Worm (Caenorhabditis elegans) whole organism, L4 larva: Measurements from ENCODE around the gene T28D9.1.
A peak's percentile ranks its signal among the peaks of the same experiment; 100 is the strongest.

ENCODE experiments used
- T20F7.1 ChIP-seq: fragments of 200-800 bp; sonication (Bioruptor generic); optimal IDR thresholded peaks from 2 replicates; lab custom pipeline; 2018; ENCODE audit warnings: mild to moderate bottlenecking, missing genetic modification characterization, missing compliant biosample characterization
- Y75B8A.6 ChIP-seq: fragments of 200-800 bp; sonication (Bioruptor generic); IDR thresholded peaks from 2 replicates; pipeline ENCODE4 v1.3.6; 2022; ENCODE audit warnings: missing genetic modification reagents, missing genetic modification characterization, missing compliant biosample characterization
- ceh-28 ChIP-seq: fragments of 150-350 bp; optimal IDR thresholded peaks from 2 replicates; lab custom pipeline; 2014; ENCODE audit warnings: missing biosample characterization, missing genetic modification reagents, missing genetic modification characterization
- ces-1 ChIP-seq: fragments of 150-350 bp; sonication (generic microtip); optimal IDR thresholded peaks from 4 replicates; lab custom pipeline; 2014; ENCODE audit warnings: missing biosample characterization, missing genetic modification reagents, missing genetic modification characterization
- daf-16 ChIP-seq, 3 experiments: sonication (generic microtip); optimal IDR thresholded peaks; 2 replicates each; lab custom pipeline; 2016 to 2017; ENCODE audit warnings: missing genetic modification characterization in 3 of 3, missing genetic modification reagents in 3 of 3, mild to moderate bottlenecking in 2 of 3, missing compliant biosample characterization in 2 of 3, missing biosample characterization in 1 of 3, moderate library complexity in 1 of 3
- dmd-8 ChIP-seq: fragments of 200-800 bp; sonication (Bioruptor generic); IDR thresholded peaks from 2 replicates; pipeline ENCODE4 v1.3.6; 2022; ENCODE audit warnings: missing genetic modification characterization, missing compliant biosample characterization
- dpl-1 ChIP-seq: fragments of 150-350 bp; optimal IDR thresholded peaks from 2 replicates; lab custom pipeline; 2014; ENCODE audit warnings: missing biosample characterization, missing genetic modification reagents, missing genetic modification characterization
- fos-1 ChIP-seq: fragments of 150-350 bp; optimal IDR thresholded peaks from 2 replicates; lab custom pipeline; 2014; ENCODE audit warnings: missing biosample characterization, missing genetic modification characterization
- hlh-30 ChIP-seq: sonication (generic microtip); optimal IDR thresholded peaks from 2 replicates; lab custom pipeline; 2017; ENCODE audit warnings: antibody characterized with exemption, mild to moderate bottlenecking, missing genetic modification characterization, missing compliant biosample characterization; ENCODE audit not compliant: insufficient read depth
- hmg-1.1 ChIP-seq: fragments of 200-800 bp; sonication (Bioruptor generic); IDR thresholded peaks from 2 replicates; pipeline ENCODE4 v1.3.6; 2022; ENCODE audit warnings: missing genetic modification reagents, missing genetic modification characterization, missing compliant biosample characterization
- lin-15B ChIP-seq: fragments of 150-350 bp; sonication (generic microtip); optimal IDR thresholded peaks from 3 replicates; lab custom pipeline; 2014; ENCODE audit warnings: missing biosample characterization, missing genetic modification characterization
- lin-38 ChIP-seq: fragments of 200-800 bp; sonication (Bioruptor generic); IDR thresholded peaks from 2 replicates; pipeline ENCODE4 v1.3.6; 2022; ENCODE audit warnings: missing genetic modification reagents, missing genetic modification characterization, missing compliant biosample characterization
- lsy-2 ChIP-seq, 2 experiments: fragments of 150-350 bp in 1 of 2; sonication (generic microtip) in 1 of 2; optimal IDR thresholded peaks; 2 replicates each; lab custom pipeline; 2014 to 2017; ENCODE audit warnings: missing biosample characterization in 2 of 2, missing genetic modification characterization in 2 of 2
- madf-5 ChIP-seq, 2 experiments: fragments of 200-800 bp; sonication (Bioruptor generic); IDR thresholded peaks; 2 replicates each; pipeline ENCODE4 v1.3.6; 2022; ENCODE audit warnings: missing compliant biosample characterization in 2 of 2, missing genetic modification characterization in 2 of 2
- madf-9 ChIP-seq: fragments of 200-800 bp; sonication (Bioruptor generic); conservative IDR thresholded peaks from 2 replicates; pipeline ENCODE4 v1.3.6; 2022; ENCODE audit warnings: missing genetic modification reagents, missing genetic modification characterization, missing compliant biosample characterization
- mdl-1 ChIP-seq, 2 experiments: fragments of 150-350 bp in 1 of 2; sonication (generic microtip) in 1 of 2; optimal IDR thresholded peaks; 2 replicates each; lab custom pipeline; 2014 to 2017; ENCODE audit warnings: missing biosample characterization in 2 of 2, missing genetic modification characterization in 2 of 2
- mdt-29 ChIP-seq: fragments of 200-800 bp; sonication (Bioruptor generic); IDR thresholded peaks from 2 replicates; pipeline ENCODE4 v1.3.6; 2022; ENCODE audit warnings: missing genetic modification reagents, missing genetic modification characterization, missing compliant biosample characterization
- mxl-3 ChIP-seq: fragments of 200-800 bp; sonication (Bioruptor generic); optimal IDR thresholded peaks from 2 replicates; lab custom pipeline; 2018; ENCODE audit warnings: mild to moderate bottlenecking, missing genetic modification characterization, missing compliant biosample characterization
- nhr-102 ChIP-seq: sonication (generic microtip); optimal IDR thresholded peaks from 2 replicates; lab custom pipeline; 2016; ENCODE audit warnings: mild to moderate bottlenecking, missing genetic modification characterization, moderate library complexity, missing compliant biosample characterization
- nhr-11 ChIP-seq: fragments of 150-350 bp; optimal IDR thresholded peaks from 2 replicates; lab custom pipeline; 2014; ENCODE audit warnings: missing biosample characterization, missing genetic modification characterization
- nhr-111 ChIP-seq: fragments of 200-800 bp; sonication (Bioruptor generic); optimal IDR thresholded peaks from 2 replicates; lab custom pipeline; 2018; ENCODE audit warnings: mild to moderate bottlenecking, missing genetic modification characterization, missing compliant biosample characterization
- nhr-41 ChIP-seq: fragments of 200-800 bp; sonication (Bioruptor generic); IDR thresholded peaks from 2 replicates; pipeline ENCODE4 v1.3.6; 2022; ENCODE audit warnings: missing genetic modification reagents, missing genetic modification characterization, missing compliant biosample characterization
- nhr-6 ChIP-seq: fragments of 150-350 bp; optimal IDR thresholded peaks from 2 replicates; lab custom pipeline; 2014; ENCODE audit warnings: missing biosample characterization, missing genetic modification characterization
- nhr-77 ChIP-seq: fragments of 150-350 bp; optimal IDR thresholded peaks from 2 replicates; lab custom pipeline; 2014; ENCODE audit warnings: missing biosample characterization, missing genetic modification characterization
- pha-4 ChIP-seq, 2 experiments: fragments of 150-350 bp in 1 of 2; fragments of 200-800 bp in 1 of 2; sonication (Bioruptor generic) in 1 of 2; IDR thresholded peaks in 1 of 2; optimal IDR thresholded peaks in 1 of 2; 2 replicates each; pipeline versions ENCODE4 v1.3.6 to Lab custom; 2014 to 2022; ENCODE audit warnings: missing genetic modification characterization in 2 of 2, missing genetic modification reagents in 2 of 2, missing biosample characterization in 1 of 2, missing compliant biosample characterization in 1 of 2
- pqm-1 ChIP-seq: sonication (generic microtip); optimal IDR thresholded peaks from 2 replicates; lab custom pipeline; 2017; ENCODE audit warnings: missing biosample characterization, missing genetic modification characterization
- rbr-2 ChIP-seq: sonication (generic microtip); optimal IDR thresholded peaks from 2 replicates; lab custom pipeline; 2016; ENCODE audit warnings: missing genotype, missing genetic modification characterization, missing compliant biosample characterization
- saeg-2 ChIP-seq: fragments of 200-800 bp; sonication (Bioruptor generic); IDR thresholded peaks from 2 replicates; pipeline ENCODE4 v1.3.6; 2022; ENCODE audit warnings: missing genetic modification reagents, missing genetic modification characterization, missing compliant biosample characterization
- tra-1 ChIP-seq: fragments of 200-800 bp; sonication (Bioruptor generic); IDR thresholded peaks from 2 replicates; pipeline ENCODE4 v1.3.6; 2022; ENCODE audit warnings: missing genetic modification reagents, missing genetic modification characterization, missing compliant biosample characterization
- unc-62 ChIP-seq, 3 experiments: fragments of 150-350 bp in 1 of 3; sonication (generic microtip); optimal IDR thresholded peaks in 2 of 3; peaks in 1 of 3; 1 replicate in 1 of 3; 2 replicates in 2 of 3; lab custom pipeline; 2014 to 2017; ENCODE audit warnings: missing biosample characterization in 3 of 3, missing genetic modification characterization in 3 of 3, missing genetic modification reagents in 3 of 3, missing genotype in 1 of 3

Gene T28D9.1

DNA sequence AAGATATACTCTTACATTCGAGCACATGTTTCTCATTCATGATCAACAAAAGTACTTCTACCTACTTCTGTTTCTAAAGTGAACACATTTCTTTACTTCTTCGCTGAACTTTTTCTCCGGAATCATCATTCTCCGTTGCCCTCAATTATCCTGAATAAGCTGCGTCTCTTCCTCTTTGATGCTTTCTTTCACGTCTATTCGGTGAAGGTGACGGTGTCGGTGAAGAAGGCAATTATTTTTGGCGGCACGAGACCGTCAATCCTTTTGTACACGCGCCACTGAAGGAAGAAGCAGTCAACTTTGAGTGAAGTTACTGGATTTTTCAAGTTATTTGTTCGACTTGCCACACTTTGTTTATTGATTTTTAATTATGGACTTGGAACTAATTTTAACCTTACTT is 39.3 kb downstream of the T28D9.1 start, which contains the start of gene abch-1:
TSS of gene abch-1 (minus strand) at position 101 of the 400 bp plus-strand sequence.
- TF ChIP-seq lsy-2 (tag; optimal IDR thresholded peaks at IDR 0.05; lab: Kevin White, UChicago) (no peak), fos-1 (tag; lab: Kevin White, UChicago) (no peak), tra-1 (GFP tag; lab: Robert Waterston, UW) (no peak), lin-15B (tag; lab: Kevin White, UChicago) (no peak), madf-9 (GFP tag; lab: Robert Waterston, UW) (no peak), nhr-77 (tag; lab: Kevin White, UChicago) (no peak), hmg-1.1 (GFP tag; lab: Robert Waterston, UW) (no peak), pha-4 (GFP tag; IDR thresholded peaks at IDR 0.05; lab: Robert Waterston, UW) (no peak), pha-4 (tag; optimal IDR thresholded peaks at IDR 0.05; lab: Kevin White, UChicago) (no peak), dmd-8 (GFP tag; lab: Robert Waterston, UW) (no peak), daf-16 (GFP tag; optimal IDR thresholded peaks at IDR 0.05; lab: Kevin White, UChicago) (no peak), daf-16 (tag; optimal IDR thresholded peaks at IDR 0.05; lab: Kevin White, UChicago) (no peak), mdt-29 (GFP tag; lab: Robert Waterston, UW) (no peak), ceh-28 (tag; lab: Kevin White, UChicago) (no peak), Y75B8A.6 (GFP tag; lab: Robert Waterston, UW) (no peak), nhr-102 (tag; lab: Kevin White, UChicago) (no peak), pqm-1 (tag; lab: Kevin White, UChicago) (no peak), madf-5 (GFP tag; IDR thresholded peaks at IDR 0.05; lab: Robert Waterston, UW) (no peak), mxl-3 (GFP tag; lab: Kevin White, UChicago) (no peak)

DNA sequence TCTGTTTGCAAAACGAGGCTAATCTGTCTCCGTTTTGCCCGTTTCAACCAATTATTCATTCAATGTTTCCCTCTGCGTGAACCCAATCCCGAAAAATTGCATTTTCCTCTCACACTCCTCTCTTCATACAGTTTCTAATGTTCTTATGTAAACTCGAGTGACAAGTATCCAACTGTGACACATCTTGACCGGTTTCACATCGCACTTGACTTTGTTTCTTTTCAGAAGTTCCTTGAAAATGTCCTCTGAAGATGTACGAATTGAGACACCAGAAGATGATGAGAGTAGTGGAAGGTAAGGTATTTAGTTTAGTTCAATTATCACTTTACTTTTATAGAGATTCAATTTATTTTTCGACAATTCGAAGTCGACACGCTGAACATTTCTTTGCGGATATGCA is 39.7 kb downstream of the T28D9.1 start, which contains the start of gene abcx-1:
TSS of gene abcx-1 (plus strand) at position 224 of the 400 bp plus-strand sequence.
- TF ChIP-seq nhr-41 (GFP tag; lab: Robert Waterston, UW) (no peak), unc-62 (GFP tag; optimal IDR thresholded peaks at IDR 0.05 in 1 of 2; lab: Kevin White, UChicago) (peak in 1 of 2 experiments; percentile 91), unc-62 (tag; optimal IDR thresholded peaks at IDR 0.05; lab: Kevin White, UChicago) (no peak)
- TF ChIP-seq, all 104 proteins: peak for 1

DNA sequence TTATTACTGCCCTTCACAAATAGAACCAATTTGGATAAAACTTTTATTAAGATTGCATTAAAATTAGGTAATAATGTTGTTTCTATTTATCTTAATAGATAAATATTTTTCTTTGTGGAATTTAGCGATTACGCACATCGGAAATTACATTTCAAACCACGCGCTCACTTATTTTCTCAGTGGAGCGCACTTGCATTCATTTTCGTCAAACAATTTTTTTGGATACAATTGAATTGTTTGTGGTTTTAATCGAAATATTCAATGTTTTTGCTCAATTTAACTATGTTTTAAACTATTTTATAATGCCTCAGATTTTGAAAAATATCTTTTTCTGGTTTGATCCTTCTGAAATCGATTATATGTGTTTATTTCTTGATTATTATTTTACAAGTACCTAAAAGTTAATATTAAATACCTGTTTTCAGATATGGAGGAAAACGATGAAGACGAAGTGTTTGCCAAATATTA is 43.8 kb downstream of the T28D9.1 start, which contains the start of gene utp-20:
TSS of gene utp-20 (plus strand) at position 418 of the 468 bp plus-strand sequence.
- TF ChIP-seq T20F7.1 (GFP tag; lab: Kevin White, UChicago) (peak; percentile 46), tra-1 (GFP tag; lab: Robert Waterston, UW) (no peak), mdl-1 (tag; optimal IDR thresholded peaks at IDR 0.05; lab: Kevin White, UChicago) (peak; percentile 32 to 62), hlh-30 (tag; lab: Kevin White, UChicago) (peak; percentile 83), pha-4 (GFP tag; IDR thresholded peaks at IDR 0.05; lab: Robert Waterston, UW) (no peak), pha-4 (tag; optimal IDR thresholded peaks at IDR 0.05; lab: Kevin White, UChicago) (peak; percentile 16), lin-38 (GFP tag; lab: Robert Waterston, UW) (peak; percentile 95), saeg-2 (GFP tag; lab: Robert Waterston, UW) (no peak), dpl-1 (peak; percentile 88), nhr-11 (peak; percentile 7), nhr-6 (tag; lab: Kevin White, UChicago) (peak; percentile 13), nhr-111 (GFP tag; lab: Kevin White, UChicago) (no peak), rbr-2 (tag; lab: Kevin White, UChicago) (peak; percentile 42), ces-1 (GFP tag; lab: Kevin White, UChicago) (peak; percentile 62)
